Worm (Caenorhabditis elegans): ENCODE measurements around the gene arg-1.

The arg-1 gene

DNA sequence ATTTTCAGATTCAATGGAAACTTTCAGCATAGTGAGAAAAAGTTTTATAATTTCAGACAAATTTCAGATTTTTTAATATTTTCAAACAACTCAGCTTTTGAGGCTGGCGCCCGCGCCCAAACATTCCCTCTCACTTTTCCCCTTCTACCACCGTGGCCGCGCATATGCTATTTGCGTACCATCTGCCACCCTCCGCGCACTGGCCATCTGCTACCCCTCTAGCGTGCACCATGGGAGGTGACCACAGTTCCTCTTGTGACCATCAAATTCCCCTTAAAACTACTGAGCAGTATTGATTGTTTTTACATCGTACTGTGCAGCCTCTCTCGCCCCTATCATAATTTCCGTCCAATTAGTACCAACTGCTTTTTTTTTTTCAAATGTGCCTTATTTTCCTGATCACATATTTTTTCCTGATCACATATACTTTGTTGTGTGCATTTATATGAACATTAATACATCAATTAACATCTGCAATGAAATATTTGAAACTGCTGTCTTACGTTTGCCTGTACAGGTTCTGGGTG is 14.3 kb downstream of the arg-1 start, which contains the start of gene C14E2.11:
C14E2.11 (plus strand) TSS at position 477 of the 527 bp plus-strand sequence.
- TF ChIP-seq tlf-1 (GFP tag; optimal IDR thresholded peaks at IDR 0.05) (no peak), akir-1 (GFP tag; optimal IDR thresholded peaks at IDR 0.05) (no peak), C17E4.6 (GFP tag; IDR thresholded peaks at IDR 0.05) (no peak), attf-6 (GFP tag; IDR thresholded peaks at IDR 0.05) (no peak), sea-2 (GFP tag; IDR thresholded peaks at IDR 0.05) (no peak), tbp1 (GFP tag; optimal IDR thresholded peaks at IDR 0.05) (no peak), nhr-120 (GFP tag; IDR thresholded peaks at IDR 0.05) (no peak)

DNA sequence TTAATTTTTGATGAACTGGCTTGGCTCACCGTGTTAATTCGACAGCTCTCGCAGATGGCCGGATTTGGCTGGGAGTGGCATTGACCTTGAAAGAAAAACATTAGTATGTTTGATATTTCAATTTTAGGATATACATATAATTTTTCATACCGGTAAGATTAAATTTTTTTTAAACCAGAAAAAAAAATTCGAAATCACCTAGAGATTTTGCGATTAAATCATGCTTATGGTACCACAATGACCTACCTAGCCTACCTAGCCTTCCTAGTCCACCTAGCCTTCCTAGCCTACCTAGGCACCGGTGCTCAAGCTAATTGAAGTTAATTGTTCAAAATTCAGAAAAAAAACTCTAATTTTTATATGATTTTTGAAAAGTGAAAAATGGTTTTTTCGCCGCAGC is 24.7 kb downstream of the arg-1 start, which contains the start of gene C14E2.3:
C14E2.3 (minus strand) TSS at position 101 of the 400 bp plus-strand sequence.
- TF ChIP-seq K11D2.4 (GFP tag; IDR thresholded peaks at IDR 0.05) (no peak), egl-18 (GFP tag; IDR thresholded peaks at IDR 0.05) (no peak), ztf-22 (GFP tag; optimal IDR thresholded peaks at IDR 0.05) (no peak), xnd-1 (tag; optimal IDR thresholded peaks at IDR 0.05) (no peak), ceh-40 (GFP tag; IDR thresholded peaks at IDR 0.05) (no peak), efl-1 (GFP tag; optimal IDR thresholded peaks at IDR 0.05) (no peak), cebp-1 (GFP tag; IDR thresholded peaks at IDR 0.05) (no peak), cebp-1 (tag; optimal IDR thresholded peaks at IDR 0.05) (no peak), ceh-58 (GFP tag; IDR thresholded peaks at IDR 0.05) (no peak), F49E8.2 (tag; optimal IDR thresholded peaks at IDR 0.05; ENCODE audit: insufficient read depth) (no peak), nfya-1 (tag; optimal IDR thresholded peaks at IDR 0.05; ENCODE audit: borderline replicate concordance, insufficient read depth) (no peak), zfh-2 (GFP tag; conservative IDR thresholded peaks at IDR 0.05) (no peak), tbx-9 (tag; optimal IDR thresholded peaks at IDR 0.05; ENCODE audit: borderline replicate concordance) (no peak), rcor-1 (GFP tag; IDR thresholded peaks at IDR 0.05) (no peak), unc-62 (GFP tag; optimal IDR thresholded peaks at IDR 0.05) (no peak)

DNA sequence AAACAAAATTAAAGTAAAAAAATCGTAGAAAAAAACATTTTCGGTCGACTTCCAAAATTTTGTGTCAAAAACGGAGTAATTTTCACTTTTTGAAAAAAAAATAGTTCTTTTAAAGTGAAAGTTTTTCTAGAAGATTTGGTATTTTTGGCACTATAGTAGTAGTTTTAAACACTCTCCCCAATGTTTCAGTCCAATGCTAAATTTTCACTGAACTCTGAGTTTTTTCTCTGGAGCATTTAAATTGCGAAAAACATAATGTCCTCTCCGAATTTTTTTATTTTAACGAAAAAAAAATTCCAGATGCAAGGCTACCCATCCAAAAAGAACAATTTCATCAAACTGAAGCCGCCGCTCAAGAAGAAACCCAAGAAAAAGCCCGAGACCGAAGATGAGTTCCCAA is 29.4 kb downstream of the arg-1 start, which contains the start of gene C14E2.7:
C14E2.7 (plus strand) TSS at position 301 of the 400 bp plus-strand sequence.
- TF ChIP-seq lsl-1 (GFP tag; optimal IDR thresholded peaks at IDR 0.05) (no peak), F10E7.11 (tag; optimal IDR thresholded peaks at IDR 0.05) (no peak)

DNA sequence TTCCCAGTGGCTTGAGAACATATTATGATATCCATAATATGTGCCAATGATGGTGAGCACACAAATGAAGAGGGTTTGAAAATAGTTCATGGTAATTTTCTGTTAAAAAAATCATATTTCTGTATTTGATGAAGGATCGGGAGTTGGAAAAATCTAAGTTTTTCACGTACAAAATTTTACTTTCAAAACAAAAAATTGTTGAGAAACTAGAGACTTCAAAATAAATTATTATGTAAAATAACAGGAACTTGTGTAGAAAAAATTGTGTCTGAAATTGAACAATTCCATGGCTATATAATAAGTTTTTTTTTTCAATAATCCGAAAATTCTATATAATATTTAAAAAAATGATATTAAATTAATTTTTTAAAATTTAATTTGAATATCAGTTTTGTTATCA is 34.5 kb downstream of the arg-1 start, which contains the start of gene C14E2.4:
C14E2.4 (minus strand) TSS at position 101 of the 400 bp plus-strand sequence.
- TF ChIP-seq hlh-26 (GFP tag; conservative IDR thresholded peaks at IDR 0.05) (no peak), nhr-27 (tag; optimal IDR thresholded peaks at IDR 0.05) (no peak), F10E7.11 (tag; optimal IDR thresholded peaks at IDR 0.05) (no peak), mes-4 (tag; optimal IDR thresholded peaks at IDR 0.05) (no peak), nfyb-1 (GFP tag; IDR thresholded peaks at IDR 0.05) (no peak), F22D6.2 (tag; optimal IDR thresholded peaks at IDR 0.05) (no peak), B0336.3 (GFP tag; IDR thresholded peaks at IDR 0.05) (no peak), lin-40 (tag; optimal IDR thresholded peaks at IDR 0.05) (no peak), unc-130 (GFP tag; optimal IDR thresholded peaks at IDR 0.05) (no peak), B0019.2 (GFP tag; conservative IDR thresholded peaks at IDR 0.05) (no peak), repo-1 (tag; optimal IDR thresholded peaks at IDR 0.05) (no peak), aptf-3 (GFP tag; IDR thresholded peaks at IDR 0.05) (no peak), somi-1 (GFP tag; optimal IDR thresholded peaks at IDR 0.05) (no peak), C06A6.2 (GFP tag; conservative IDR thresholded peaks at IDR 0.05) (no peak), F49E8.2 (tag; optimal IDR thresholded peaks at IDR 0.05; ENCODE audit: insufficient read depth) (no peak), pha-4 (tag; optimal IDR thresholded peaks at IDR 0.05) (no peak), F37B4.10 (GFP tag; IDR thresholded peaks at IDR 0.05) (no peak), mxl-1 (tag; optimal IDR thresholded peaks at IDR 0.05) (no peak), F57C9.4 (tag; optimal IDR thresholded peaks at IDR 0.05) (no peak), snpc-3.4 (tag; optimal IDR thresholded peaks at IDR 0.05) (no peak)
